Worm (Caenorhabditis elegans) whole organism, L3 larva: ENCODE measurements around the gene cox-11.

Experiments
- ZK546.5 ChIP-seq: sonication (generic microtip); optimal IDR thresholded peaks from 2 replicates; lab custom pipeline; 2017; ENCODE audit warnings: missing biosample characterization, missing genetic modification characterization
- ama-1 ChIP-seq: fragments of 150-350 bp; optimal IDR thresholded peaks from 2 replicates; lab custom pipeline; 2018
- ceh-16 ChIP-seq: sonication (generic microtip); optimal IDR thresholded peaks from 2 replicates; lab custom pipeline; 2017; ENCODE audit warnings: missing biosample characterization, missing genetic modification characterization
- ceh-28 ChIP-seq: fragments of 150-350 bp; optimal IDR thresholded peaks from 2 replicates; lab custom pipeline; 2014; ENCODE audit warnings: missing biosample characterization, missing genetic modification reagents, missing genetic modification characterization
- ceh-82 ChIP-seq: fragments of 150-350 bp; optimal IDR thresholded peaks from 2 replicates; lab custom pipeline; 2014; ENCODE audit warnings: missing biosample characterization, missing genetic modification characterization
- ceh-9 ChIP-seq: sonication (generic microtip); optimal IDR thresholded peaks from 2 replicates; lab custom pipeline; 2018; ENCODE audit warnings: missing biosample characterization, missing genetic modification characterization
- daf-12 ChIP-seq: fragments of 150-350 bp; optimal IDR thresholded peaks from 2 replicates; lab custom pipeline; 2014; ENCODE audit warnings: missing biosample characterization, missing genetic modification reagents, missing genetic modification characterization
- egl-27 ChIP-seq: sonication (generic microtip); optimal IDR thresholded peaks from 4 replicates; lab custom pipeline; 2017; ENCODE audit warnings: missing biosample characterization, missing genetic modification reagents, missing genetic modification characterization
- egl-5 ChIP-seq: fragments of 150-350 bp; optimal IDR thresholded peaks from 2 replicates; lab custom pipeline; 2017; ENCODE audit warnings: missing biosample characterization, missing genetic modification reagents, missing genetic modification characterization, inconsistent platforms
- elt-1 ChIP-seq: fragments of 150-350 bp; optimal IDR thresholded peaks from 2 replicates; lab custom pipeline; 2014; ENCODE audit warnings: missing biosample characterization, missing genetic modification characterization
- elt-2 ChIP-seq: sonication (generic microtip); optimal IDR thresholded peaks from 2 replicates; lab custom pipeline; 2016; ENCODE audit warnings: missing genetic modification reagents, mild to moderate bottlenecking, missing genetic modification characterization, missing compliant biosample characterization
- elt-3 ChIP-seq, 3 experiments: fragments of 150-350 bp in 1 of 3; sonication (generic microtip) in 2 of 3; optimal IDR thresholded peaks; 2 replicates in 2 of 3; 4 replicates in 1 of 3; lab custom pipeline; 2014 to 2017; ENCODE audit warnings: missing biosample characterization in 3 of 3, missing genetic modification characterization in 3 of 3
- eor-1 ChIP-seq, 2 experiments: fragments of 150-350 bp; optimal IDR thresholded peaks; 2 replicates each; lab custom pipeline; 2014 to 2018; ENCODE audit warnings: missing biosample characterization in 2 of 2, missing genetic modification characterization in 2 of 2
- fkh-10 ChIP-seq: sonication (generic microtip); optimal IDR thresholded peaks from 2 replicates; lab custom pipeline; 2017; ENCODE audit warnings: missing biosample characterization, missing genetic modification reagents, missing genetic modification characterization
- fkh-2 ChIP-seq: fragments of 150-350 bp; optimal IDR thresholded peaks from 2 replicates; lab custom pipeline; 2014; ENCODE audit warnings: missing biosample characterization, missing genetic modification reagents, missing genetic modification characterization
- hmg-11 ChIP-seq: sonication (generic microtip); optimal IDR thresholded peaks from 2 replicates; lab custom pipeline; 2016; ENCODE audit warnings: missing genetic modification characterization, missing compliant biosample characterization
- lsy-12 ChIP-seq: sonication (generic microtip); optimal IDR thresholded peaks from 2 replicates; lab custom pipeline; 2016; ENCODE audit warnings: mild to moderate bottlenecking, missing genetic modification characterization, missing compliant biosample characterization
- mdl-1 ChIP-seq: fragments of 150-350 bp; optimal IDR thresholded peaks from 2 replicates; lab custom pipeline; 2014; ENCODE audit warnings: missing biosample characterization, missing genetic modification characterization
- mml-1 ChIP-seq: fragments of 150-350 bp; sonication (generic microtip); optimal IDR thresholded peaks from 3 replicates; lab custom pipeline; 2014; ENCODE audit warnings: missing biosample characterization, missing genetic modification characterization
- nhr-12 ChIP-seq: fragments of 150-350 bp; optimal IDR thresholded peaks from 2 replicates; lab custom pipeline; 2014; ENCODE audit warnings: missing biosample characterization, missing genetic modification characterization
- nhr-23 ChIP-seq: fragments of 150-350 bp; optimal IDR thresholded peaks from 2 replicates; lab custom pipeline; 2014; ENCODE audit warnings: missing biosample characterization, missing genetic modification reagents, missing genetic modification characterization
- nhr-237 ChIP-seq: fragments of 150-350 bp; optimal IDR thresholded peaks from 2 replicates; lab custom pipeline; 2014; ENCODE audit warnings: missing biosample characterization, missing genetic modification characterization
- nhr-28 ChIP-seq: fragments of 150-350 bp; optimal IDR thresholded peaks from 2 replicates; lab custom pipeline; 2014; ENCODE audit warnings: missing biosample characterization, missing genetic modification characterization
- nhr-43 ChIP-seq: sonication (generic microtip); optimal IDR thresholded peaks from 2 replicates; lab custom pipeline; 2016; ENCODE audit warnings: mild to moderate bottlenecking, missing genetic modification characterization, missing compliant biosample characterization; ENCODE audit not compliant: poor library complexity, severe bottlenecking
- nhr-67 ChIP-seq: fragments of 150-350 bp; optimal IDR thresholded peaks from 2 replicates; lab custom pipeline; 2014; ENCODE audit warnings: missing biosample characterization, missing genetic modification characterization
- nhr-77 ChIP-seq: fragments of 150-350 bp; optimal IDR thresholded peaks from 2 replicates; lab custom pipeline; 2014; ENCODE audit warnings: missing biosample characterization, missing genetic modification characterization
- pha-4 ChIP-seq: fragments of 150-350 bp; optimal IDR thresholded peaks from 2 replicates; lab custom pipeline; 2014; ENCODE audit warnings: missing biosample characterization, missing genetic modification reagents, missing genetic modification characterization
- pqm-1 ChIP-seq: fragments of 150-350 bp; optimal IDR thresholded peaks from 2 replicates; lab custom pipeline; 2017; ENCODE audit warnings: missing biosample characterization, missing genetic modification characterization, inconsistent platforms
- sea-2 ChIP-seq: fragments of 150-350 bp; sonication (generic microtip); optimal IDR thresholded peaks from 4 replicates; lab custom pipeline; 2014; ENCODE audit warnings: missing biosample characterization, missing genetic modification reagents, missing genetic modification characterization
- skn-1 ChIP-seq: fragments of 150-350 bp; optimal IDR thresholded peaks from 2 replicates; lab custom pipeline; 2014; ENCODE audit warnings: missing biosample characterization, missing genetic modification characterization
- snpc-4 ChIP-seq: fragments of 150-350 bp; optimal IDR thresholded peaks from 2 replicates; lab custom pipeline; 2014; ENCODE audit warnings: missing biosample characterization, missing genetic modification characterization
- tbx-2 ChIP-seq: sonication (generic microtip); optimal IDR thresholded peaks from 2 replicates; lab custom pipeline; 2016; ENCODE audit warnings: mild to moderate bottlenecking, missing genetic modification characterization, missing compliant biosample characterization
- unc-39 ChIP-seq: sonication (generic microtip); optimal IDR thresholded peaks from 4 replicates; lab custom pipeline; 2017; ENCODE audit warnings: missing biosample characterization, missing genetic modification characterization
- unc-62 ChIP-seq: fragments of 150-350 bp; sonication (generic microtip); optimal IDR thresholded peaks from 4 replicates; lab custom pipeline; 2014; ENCODE audit warnings: missing biosample characterization, missing genetic modification reagents, missing genetic modification characterization
- zag-1 ChIP-seq: fragments of 150-350 bp; optimal IDR thresholded peaks from 2 replicates; lab custom pipeline; 2014; ENCODE audit warnings: missing biosample characterization, missing genetic modification characterization
- ztf-4 ChIP-seq: fragments of 150-350 bp; optimal IDR thresholded peaks from 2 replicates; lab custom pipeline; 2014; ENCODE audit warnings: missing biosample characterization, missing genetic modification characterization

Gene cox-11

ce11 chrIV:13240078-13240841 is 3.9 kb upstream of the cox-11 start, which contains the start of gene rpl-12 (continued):
- TF ChIP-seq mml-1 (tag; lab: Kevin White, UChicago) (no peak), ztf-4 (tag; lab: Kevin White, UChicago) (peak; percentile 90), nhr-12 (tag; lab: Kevin White, UChicago) (no peak), nhr-237 (tag; lab: Kevin White, UChicago) (no peak), ceh-16 (tag; lab: Kevin White, UChicago) (peak; percentile 47)

DNA sequence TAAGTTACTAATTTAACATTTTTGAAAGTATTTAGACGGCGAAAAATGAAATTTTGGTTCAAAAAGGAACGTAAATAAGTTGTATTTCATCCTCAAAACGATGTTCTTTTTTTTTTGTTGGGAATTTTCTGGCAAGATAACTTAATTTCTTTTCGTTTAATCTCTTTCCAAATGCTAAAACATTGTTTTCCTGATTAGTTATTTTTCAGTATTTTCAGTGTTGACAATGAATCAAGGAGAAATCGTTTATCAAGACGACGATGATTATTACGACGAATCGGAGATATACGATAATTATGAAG is 3.3 kb upstream of the cox-11 start, which contains the start of gene lin-54:
lin-54 (plus strand) TSS at position 203 of the 302 bp plus-strand sequence.
- TF ChIP-seq eor-1 (tag; optimal IDR thresholded peaks at IDR 0.05; lab: Kevin White, UChicago) (peak in 1 of 2 experiments; percentile 5), nhr-77 (no peak)

ce11 chrIV:13241340-13241739 is 2.8 kb upstream of the cox-11 start:
- TF ChIP-seq egl-27 (tag; lab: Kevin White, UChicago) (no peak), unc-62 (GFP tag; lab: Kevin White, UChicago) (no peak), unc-39 (tag; lab: Kevin White, UChicago) (no peak), ama-1 (lab: Kevin White, UChicago) (no peak), ceh-82 (tag; lab: Kevin White, UChicago) (no peak), fkh-10 (GFP tag; lab: Kevin White, UChicago) (no peak), snpc-4 (no peak), ztf-4 (tag; lab: Kevin White, UChicago) (no peak), zag-1 (no peak), mml-1 (tag; lab: Kevin White, UChicago) (no peak)
- TF ChIP-seq, all 47 proteins: peak for 0

DNA sequence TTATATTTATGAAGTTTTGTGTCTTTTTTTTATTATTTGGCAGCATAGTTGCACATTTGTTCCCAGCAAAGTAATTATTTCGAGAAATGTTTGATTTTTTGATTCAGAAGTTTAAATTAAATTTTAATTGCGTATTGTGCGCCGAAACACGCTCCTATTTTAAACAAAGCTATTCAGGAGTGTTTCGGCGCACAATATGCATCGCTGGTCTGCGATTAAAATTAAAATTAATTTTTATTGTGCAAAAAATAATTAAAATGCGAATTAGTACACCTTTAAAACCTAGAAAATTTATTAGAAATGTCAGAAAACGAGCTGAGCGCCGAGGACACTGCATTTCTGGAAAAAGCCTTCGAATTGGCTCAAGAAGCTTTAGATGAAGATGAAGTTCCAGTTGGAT is 749 bp upstream of the cox-11 start, which contains the start of gene JC8.4:
JC8.4 (plus strand) TSS at position 301 of the 400 bp plus-strand sequence.
- TF ChIP-seq pha-4 (tag; lab: Kevin White, UChicago) = no peak

DNA sequence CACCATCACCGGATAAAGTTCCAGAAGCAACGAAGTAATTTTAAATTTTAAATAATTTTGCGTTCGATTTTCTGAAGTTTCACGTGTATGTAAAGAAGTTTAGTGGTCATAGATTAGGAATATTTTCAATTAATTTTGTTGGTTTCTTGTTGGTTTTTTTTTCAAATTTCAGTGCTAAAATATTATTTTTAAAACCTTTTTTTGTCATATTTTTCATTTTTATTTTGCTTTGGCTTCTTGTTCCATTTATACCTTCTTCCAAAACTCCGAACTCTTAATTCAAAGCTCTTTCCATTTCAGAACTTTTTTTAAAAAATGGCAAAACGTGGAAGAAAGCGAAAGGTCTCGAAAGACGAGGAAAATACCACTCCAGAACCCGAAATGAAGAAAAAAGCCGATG is 2.8 kb downstream of the cox-11 start, which contains the start of gene JC8.7:
JC8.7 (plus strand) TSS at position 301 of the 400 bp plus-strand sequence.
- TF ChIP-seq sea-2 = no peak
- no peak for TF ChIP-seq ceh-9
- TF ChIP-seq elt-1 = no peak
- TF ChIP-seq elt-2 (tag; lab: Kevin White, UChicago) = no peak
- TF ChIP-seq nhr-67 (tag; lab: Kevin White, UChicago) = no peak
- no peak for TF ChIP-seq nhr-12 (tag; lab: Kevin White, UChicago)
- TF ChIP-seq lsy-12 (tag; lab: Kevin White, UChicago) = no peak
- no peak for TF ChIP-seq pha-4 (tag; lab: Kevin White, UChicago)
- no peak for TF ChIP-seq skn-1
- TF ChIP-seq mdl-1 (tag; lab: Kevin White, UChicago) = no peak
- no peak for TF ChIP-seq hmg-11 (tag; lab: Kevin White, UChicago)
- no peak for TF ChIP-seq tbx-2 (tag; lab: Kevin White, UChicago)
- no peak for TF ChIP-seq ztf-4 (tag; lab: Kevin White, UChicago)
- no peak for TF ChIP-seq nhr-77

DNA sequence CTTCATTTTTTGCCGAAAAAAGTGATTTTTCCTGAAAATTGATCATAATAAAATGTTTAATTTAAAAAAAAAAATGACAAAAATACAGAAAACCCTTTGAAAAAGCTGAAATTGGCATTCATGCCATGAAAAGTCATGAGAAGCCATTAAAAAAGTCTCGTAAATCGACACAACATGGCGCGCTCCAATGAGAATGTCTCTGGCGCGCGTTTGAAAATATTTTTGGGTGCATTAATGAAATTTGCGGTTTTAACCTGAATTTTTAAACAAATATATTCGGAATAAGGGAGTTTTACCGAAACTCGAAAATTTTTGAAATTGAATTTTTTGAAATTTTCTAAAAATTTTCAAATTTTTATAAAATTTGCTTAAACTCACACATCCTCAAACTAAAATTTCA is 3.7 kb downstream of the cox-11 start:
- no peak for TF ChIP-seq egl-27 (tag; lab: Kevin White, UChicago)
- no peak for TF ChIP-seq nhr-43 (tag; lab: Kevin White, UChicago)
- TF ChIP-seq egl-5 = no peak
- TF ChIP-seq pqm-1 (tag; lab: Kevin White, UChicago) = no peak
- TF ChIP-seq fkh-10 (GFP tag; lab: Kevin White, UChicago) = no peak
- no peak for TF ChIP-seq fkh-2 (tag; lab: Kevin White, UChicago)
- TF ChIP-seq elt-3 (tag; optimal IDR thresholded peaks at IDR 0.05; lab: Kevin White, UChicago) = no peak
- no peak for TF ChIP-seq ceh-9
- no peak for TF ChIP-seq nhr-28 (tag; lab: Kevin White, UChicago)
- no peak for TF ChIP-seq nhr-23
- no peak for TF ChIP-seq lsy-12 (tag; lab: Kevin White, UChicago)
- TF ChIP-seq nhr-67 (tag; lab: Kevin White, UChicago) = no peak
- no peak for TF ChIP-seq pha-4 (tag; lab: Kevin White, UChicago)
- no peak for TF ChIP-seq daf-12 (tag; lab: Kevin White, UChicago)
- no peak for TF ChIP-seq mdl-1 (tag; lab: Kevin White, UChicago)
- TF ChIP-seq ZK546.5 (tag; lab: Kevin White, UChicago) = no peak
- no peak for TF ChIP-seq ceh-28 (tag; lab: Kevin White, UChicago)
- TF ChIP-seq, all 47 proteins: peak for 0
